Worm (Caenorhabditis elegans) whole organism, early embryonic: ENCODE results near the gene Y105C5B.3.

Experiments
- B0310.2 ChIP-seq: sonication (generic microtip); optimal IDR thresholded peaks from 2 replicates; lab custom pipeline; 2016; ENCODE audit warnings: mild to moderate bottlenecking, missing genetic modification characterization, missing compliant biosample characterization
- ceh-36 ChIP-seq: sonication (generic microtip); optimal IDR thresholded peaks from 2 replicates; lab custom pipeline; 2016; ENCODE audit warnings: missing genetic modification characterization, inconsistent platforms, missing compliant biosample characterization
- flt-1 ChIP-seq: fragments of 200-800 bp; sonication (Bioruptor generic); IDR thresholded peaks from 2 replicates; pipeline ENCODE4 v1.3.6; 2022; ENCODE audit warnings: missing genetic modification characterization, missing compliant biosample characterization
- hmg-4 ChIP-seq: fragments of 200-800 bp; sonication (Bioruptor generic); optimal IDR thresholded peaks from 2 replicates; lab custom pipeline; 2018; ENCODE audit warnings: mild to moderate bottlenecking, missing genetic modification characterization, missing compliant biosample characterization
- pes-1 ChIP-seq: fragments of 200-800 bp; sonication (Bioruptor generic); IDR thresholded peaks from 2 replicates; pipeline ENCODE4 v1.3.6; 2022; ENCODE audit warnings: missing genetic modification reagents, missing genetic modification characterization, missing compliant biosample characterization
- scrt-1 ChIP-seq: fragments of 200-800 bp; sonication (Bioruptor generic); IDR thresholded peaks from 2 replicates; pipeline ENCODE4 v1.3.6; 2022; ENCODE audit warnings: missing genetic modification characterization, missing compliant biosample characterization
- tbx-11 ChIP-seq: fragments of 200-800 bp; sonication (Bioruptor generic); IDR thresholded peaks from 2 replicates; pipeline ENCODE4 v1.3.6; 2022; ENCODE audit warnings: missing genetic modification characterization, missing compliant biosample characterization
- tbx-37 ChIP-seq: fragments of 200-800 bp; sonication (Bioruptor generic); conservative IDR thresholded peaks from 2 replicates; pipeline ENCODE4 v1.3.6; 2022; ENCODE audit warnings: missing genetic modification reagents, missing genetic modification characterization, missing compliant biosample characterization

ce11 chrIV:15844064-15844463, 40.0 kb upstream of the Y105C5B.3 start:
- no peak for TF ChIP-seq hmg-4 (GFP tag; lab: Kevin White, UChicago)
- no peak for TF ChIP-seq tbx-11
- no peak for TF ChIP-seq tbx-37
- no peak for TF ChIP-seq flt-1
- TF ChIP-seq pes-1 (GFP tag; lab: Robert Waterston, UW), result no peak
- no peak for TF ChIP-seq ceh-36
- no peak for TF ChIP-seq scrt-1
- no peak for TF ChIP-seq B0310.2
